Worm (Caenorhabditis elegans) whole organism, L4 larva: Measurements from ENCODE around the gene cnp-3.

Source experiments
- F44E2.7 ChIP-seq: fragments of 200-800 bp; sonication (Bioruptor generic); IDR thresholded peaks from 2 replicates; pipeline ENCODE4 v2.1.2; 2022; ENCODE audit warnings: missing genetic modification characterization, missing compliant biosample characterization
- T26A8.4 ChIP-seq: fragments of 200-800 bp; sonication (Bioruptor generic); IDR thresholded peaks from 2 replicates; pipeline ENCODE4 v1.3.6; 2022; ENCODE audit warnings: missing genetic modification characterization, missing compliant biosample characterization
- Y75B8A.6 ChIP-seq: fragments of 200-800 bp; sonication (Bioruptor generic); IDR thresholded peaks from 2 replicates; pipeline ENCODE4 v1.3.6; 2022; ENCODE audit warnings: missing genetic modification reagents, missing genetic modification characterization, missing compliant biosample characterization
- ZK337.2 ChIP-seq: fragments of 200-800 bp; sonication (Bioruptor generic); IDR thresholded peaks from 2 replicates; pipeline ENCODE4 v1.3.6; 2022; ENCODE audit warnings: missing genetic modification reagents, missing genetic modification characterization, missing compliant biosample characterization
- aha-1 ChIP-seq: fragments of 150-350 bp; peaks from one replicate; lab custom pipeline; 2014; ENCODE audit warnings: missing biosample characterization, missing genetic modification characterization
- attf-4 ChIP-seq: sonication (generic microtip); optimal IDR thresholded peaks from 3 replicates; lab custom pipeline; 2017; ENCODE audit warnings: missing biosample characterization, missing genetic modification characterization
- cey-2 ChIP-seq: sonication (generic microtip); optimal IDR thresholded peaks from 3 replicates; lab custom pipeline; 2017; ENCODE audit warnings: missing genetic modification characterization, mild to moderate bottlenecking, missing compliant biosample characterization, antibody characterized with exemption, borderline replicate concordance; ENCODE audit not compliant: insufficient read depth
- ctbp-1 ChIP-seq: fragments of 200-800 bp; sonication (Bioruptor generic); IDR thresholded peaks from 2 replicates; pipeline ENCODE4 v1.3.6; 2022; ENCODE audit warnings: missing genetic modification reagents, missing genetic modification characterization, missing compliant biosample characterization
- daf-12 ChIP-seq: fragments of 150-350 bp; optimal IDR thresholded peaks from 2 replicates; lab custom pipeline; 2014; ENCODE audit warnings: missing biosample characterization, missing genetic modification reagents, missing genetic modification characterization
- daf-16 ChIP-seq, 3 experiments: sonication (generic microtip); optimal IDR thresholded peaks; 2 replicates each; lab custom pipeline; 2016 to 2017; ENCODE audit warnings: missing genetic modification characterization in 3 of 3, missing genetic modification reagents in 3 of 3, mild to moderate bottlenecking in 2 of 3, missing compliant biosample characterization in 2 of 3, missing biosample characterization in 1 of 3, moderate library complexity in 1 of 3
- dmd-9 ChIP-seq: fragments of 200-800 bp; sonication (Bioruptor generic); IDR thresholded peaks from 2 replicates; pipeline ENCODE4 v1.3.6; 2022; ENCODE audit warnings: missing genetic modification reagents, missing genetic modification characterization, missing compliant biosample characterization
- duxl-1 ChIP-seq: sonication (generic microtip); optimal IDR thresholded peaks from 2 replicates; lab custom pipeline; 2016; ENCODE audit warnings: mild to moderate bottlenecking, missing genetic modification characterization, moderate library complexity, missing compliant biosample characterization; ENCODE audit not compliant: poor library complexity
- dve-1 ChIP-seq: sonication (generic microtip); optimal IDR thresholded peaks from 2 replicates; lab custom pipeline; 2017; ENCODE audit warnings: antibody characterized with exemption, mild to moderate bottlenecking, missing genetic modification characterization, missing compliant biosample characterization; ENCODE audit not compliant: insufficient read depth
- egl-27 ChIP-seq: sonication (generic microtip); optimal IDR thresholded peaks from 3 replicates; lab custom pipeline; 2017; ENCODE audit warnings: missing biosample characterization, missing genetic modification reagents, missing genetic modification characterization
- egl-43 ChIP-seq: fragments of 200-800 bp; sonication (Bioruptor generic); IDR thresholded peaks from 2 replicates; pipeline ENCODE4 v1.3.6; 2022; ENCODE audit warnings: missing genetic modification reagents, missing genetic modification characterization, missing compliant biosample characterization
- fos-1 ChIP-seq: fragments of 150-350 bp; optimal IDR thresholded peaks from 2 replicates; lab custom pipeline; 2014; ENCODE audit warnings: missing biosample characterization, missing genetic modification characterization
- hlh-11 ChIP-seq: fragments of 200-800 bp; sonication (Bioruptor generic); optimal IDR thresholded peaks from 2 replicates; lab custom pipeline; 2018; ENCODE audit warnings: mild to moderate bottlenecking, missing genetic modification characterization, missing compliant biosample characterization
- hlh-30 ChIP-seq: sonication (generic microtip); optimal IDR thresholded peaks from 2 replicates; lab custom pipeline; 2017; ENCODE audit warnings: antibody characterized with exemption, mild to moderate bottlenecking, missing genetic modification characterization, missing compliant biosample characterization; ENCODE audit not compliant: insufficient read depth
- jun-1 ChIP-seq: fragments of 150-350 bp; optimal IDR thresholded peaks from 2 replicates; lab custom pipeline; 2014; ENCODE audit warnings: missing biosample characterization, missing genetic modification reagents, missing genetic modification characterization
- lin-1 ChIP-seq: fragments of 200-800 bp; sonication (Bioruptor generic); IDR thresholded peaks from 2 replicates; pipeline ENCODE4 v1.3.6; 2022; ENCODE audit warnings: missing genetic modification reagents, missing genetic modification characterization, missing compliant biosample characterization
- lin-13 ChIP-seq: fragments of 150-350 bp; optimal IDR thresholded peaks from 2 replicates; lab custom pipeline; 2014; ENCODE audit warnings: missing biosample characterization, missing genetic modification reagents, missing genetic modification characterization
- lin-38 ChIP-seq: fragments of 200-800 bp; sonication (Bioruptor generic); IDR thresholded peaks from 2 replicates; pipeline ENCODE4 v1.3.6; 2022; ENCODE audit warnings: missing genetic modification reagents, missing genetic modification characterization, missing compliant biosample characterization
- lin-39 ChIP-seq: fragments of 150-350 bp; optimal IDR thresholded peaks from 2 replicates; lab custom pipeline; 2014; ENCODE audit warnings: missing biosample characterization, missing genetic modification reagents, missing genetic modification characterization
- mdl-1 ChIP-seq, 2 experiments: fragments of 150-350 bp in 1 of 2; sonication (generic microtip) in 1 of 2; optimal IDR thresholded peaks; 2 replicates each; lab custom pipeline; 2014 to 2017; ENCODE audit warnings: missing biosample characterization in 2 of 2, missing genetic modification characterization in 2 of 2
- mdt-29 ChIP-seq: fragments of 200-800 bp; sonication (Bioruptor generic); IDR thresholded peaks from 2 replicates; pipeline ENCODE4 v1.3.6; 2022; ENCODE audit warnings: missing genetic modification reagents, missing genetic modification characterization, missing compliant biosample characterization
- mep-1 ChIP-seq: fragments of 150-350 bp; sonication (generic microtip); optimal IDR thresholded peaks from 3 replicates; lab custom pipeline; 2014; ENCODE audit warnings: missing biosample characterization, missing genetic modification characterization
- mxl-2 ChIP-seq: fragments of 200-800 bp; sonication (Bioruptor generic); conservative IDR thresholded peaks from 2 replicates; pipeline ENCODE4 v1.3.6; 2022; ENCODE audit warnings: missing genetic modification reagents, missing genetic modification characterization, missing compliant biosample characterization
- nhr-10 ChIP-seq: fragments of 150-350 bp; optimal IDR thresholded peaks from 2 replicates; lab custom pipeline; 2014; ENCODE audit warnings: missing biosample characterization, missing genetic modification characterization
- nhr-11 ChIP-seq: fragments of 150-350 bp; optimal IDR thresholded peaks from 2 replicates; lab custom pipeline; 2014; ENCODE audit warnings: missing biosample characterization, missing genetic modification characterization
- nhr-111 ChIP-seq: fragments of 200-800 bp; sonication (Bioruptor generic); optimal IDR thresholded peaks from 2 replicates; lab custom pipeline; 2018; ENCODE audit warnings: mild to moderate bottlenecking, missing genetic modification characterization, missing compliant biosample characterization
- nhr-237 ChIP-seq: sonication (generic microtip); optimal IDR thresholded peaks from 2 replicates; lab custom pipeline; 2017; ENCODE audit warnings: missing biosample characterization, missing genetic modification characterization
- nhr-25 ChIP-seq: sonication (generic microtip); optimal IDR thresholded peaks from 2 replicates; lab custom pipeline; 2017; ENCODE audit warnings: missing genetic modification characterization, mild to moderate bottlenecking, missing compliant biosample characterization, antibody characterized with exemption, moderate library complexity, borderline replicate concordance; ENCODE audit not compliant: insufficient read depth
- nhr-28 ChIP-seq: fragments of 150-350 bp; optimal IDR thresholded peaks from 2 replicates; lab custom pipeline; 2014; ENCODE audit warnings: missing biosample characterization, missing genetic modification characterization
- nhr-48 ChIP-seq: sonication (generic microtip); optimal IDR thresholded peaks from 2 replicates; lab custom pipeline; 2016; ENCODE audit warnings: mild to moderate bottlenecking, missing genetic modification characterization, missing compliant biosample characterization
- nhr-6 ChIP-seq: fragments of 150-350 bp; optimal IDR thresholded peaks from 2 replicates; lab custom pipeline; 2014; ENCODE audit warnings: missing biosample characterization, missing genetic modification characterization
- pha-4 ChIP-seq, 2 experiments: fragments of 150-350 bp in 1 of 2; fragments of 200-800 bp in 1 of 2; sonication (Bioruptor generic) in 1 of 2; IDR thresholded peaks in 1 of 2; optimal IDR thresholded peaks in 1 of 2; 2 replicates each; pipeline versions ENCODE4 v1.3.6 to Lab custom; 2014 to 2022; ENCODE audit warnings: missing genetic modification characterization in 2 of 2, missing genetic modification reagents in 2 of 2, missing biosample characterization in 1 of 2, missing compliant biosample characterization in 1 of 2
- php-3 ChIP-seq: fragments of 200-800 bp; sonication (Bioruptor generic); IDR thresholded peaks from 2 replicates; pipeline ENCODE4 v1.3.6; 2022; ENCODE audit warnings: missing genetic modification reagents, missing genetic modification characterization, missing compliant biosample characterization
- saeg-2 ChIP-seq: fragments of 200-800 bp; sonication (Bioruptor generic); IDR thresholded peaks from 2 replicates; pipeline ENCODE4 v1.3.6; 2022; ENCODE audit warnings: missing genetic modification reagents, missing genetic modification characterization, missing compliant biosample characterization
- snpc-4 ChIP-seq: fragments of 150-350 bp; optimal IDR thresholded peaks from 2 replicates; lab custom pipeline; 2014; ENCODE audit warnings: missing biosample characterization, missing genetic modification characterization
- spr-1 ChIP-seq: sonication (generic microtip); optimal IDR thresholded peaks from 2 replicates; lab custom pipeline; 2016; ENCODE audit warnings: mild to moderate bottlenecking, missing genetic modification characterization, missing compliant biosample characterization
- spr-3 ChIP-seq: fragments of 200-800 bp; sonication (Bioruptor generic); optimal IDR thresholded peaks from 2 replicates; lab custom pipeline; 2018; ENCODE audit warnings: mild to moderate bottlenecking, missing genetic modification characterization, missing compliant biosample characterization
- tra-1 ChIP-seq: fragments of 200-800 bp; sonication (Bioruptor generic); IDR thresholded peaks from 2 replicates; pipeline ENCODE4 v1.3.6; 2022; ENCODE audit warnings: missing genetic modification reagents, missing genetic modification characterization, missing compliant biosample characterization
- unc-62 ChIP-seq, 3 experiments: fragments of 150-350 bp in 1 of 3; sonication (generic microtip); optimal IDR thresholded peaks in 2 of 3; peaks in 1 of 3; 1 replicate in 1 of 3; 2 replicates in 2 of 3; lab custom pipeline; 2014 to 2017; ENCODE audit warnings: missing biosample characterization in 3 of 3, missing genetic modification characterization in 3 of 3, missing genetic modification reagents in 3 of 3, missing genotype in 1 of 3
- zfp-3 ChIP-seq: fragments of 200-800 bp; sonication (Bioruptor generic); conservative IDR thresholded peaks from 2 replicates; pipeline ENCODE4 v1.3.6; 2022; ENCODE audit warnings: missing genetic modification reagents, missing genetic modification characterization, missing compliant biosample characterization
- ztf-7 ChIP-seq: fragments of 150-350 bp; optimal IDR thresholded peaks from 2 replicates; lab custom pipeline; 2014; ENCODE audit warnings: missing biosample characterization, missing genetic modification characterization

cnp-3 gene

ce11 chrX:17146545-17146944, 8.6 kb upstream of the cnp-3 start (continued):
- TF ChIP-seq nhr-111 (GFP tag; lab: Kevin White, UChicago) (no peak), mxl-2 (GFP tag; lab: Robert Waterston, UW) (no peak), spr-1 (tag; lab: Kevin White, UChicago) (no peak), unc-62 (GFP tag; optimal IDR thresholded peaks at IDR 0.05 in 1 of 2; lab: Kevin White, UChicago) (no peak), unc-62 (tag; optimal IDR thresholded peaks at IDR 0.05; lab: Kevin White, UChicago) (no peak), saeg-2 (GFP tag; lab: Robert Waterston, UW) (no peak), dve-1 (peak; percentile 9), tra-1 (GFP tag; lab: Robert Waterston, UW) (no peak)

ce11 chrX:17140447-17140846, 2.5 kb upstream of the cnp-3 start:
- TF ChIP-seq ztf-7 (tag; lab: Kevin White, UChicago): peak; percentile 43
- peak; percentile 21 for TF ChIP-seq hlh-11
- no peak for TF ChIP-seq nhr-10 (tag; lab: Kevin White, UChicago)
- no peak for TF ChIP-seq ZK337.2 (GFP tag; lab: Robert Waterston, UW)
- TF ChIP-seq lin-39 (tag; lab: Kevin White, UChicago): no peak
- TF ChIP-seq mep-1 (tag; lab: Kevin White, UChicago): peak; percentile 2
- no peak for TF ChIP-seq zfp-3 (GFP tag; lab: Robert Waterston, UW)
- TF ChIP-seq daf-12: no peak
- no peak for TF ChIP-seq daf-16 (GFP tag; optimal IDR thresholded peaks at IDR 0.05; lab: Kevin White, UChicago)
- TF ChIP-seq daf-16 (tag; optimal IDR thresholded peaks at IDR 0.05; lab: Kevin White, UChicago): peak; percentile 98
- no peak for TF ChIP-seq lin-1 (GFP tag; lab: Robert Waterston, UW)
- peak; percentile 58 for TF ChIP-seq nhr-28 (tag; lab: Kevin White, UChicago)
- TF ChIP-seq mdl-1 (tag; optimal IDR thresholded peaks at IDR 0.05; lab: Kevin White, UChicago): no peak
- peak; percentile 28 for TF ChIP-seq dve-1
- TF ChIP-seq nhr-111 (GFP tag; lab: Kevin White, UChicago): no peak
- TF ChIP-seq aha-1 (tag; lab: Kevin White, UChicago): peak; percentile 89
- no peak for TF ChIP-seq snpc-4 (tag; lab: Kevin White, UChicago)
- TF ChIP-seq php-3 (GFP tag; lab: Robert Waterston, UW): no peak
- peak; percentile 20 for TF ChIP-seq hlh-30 (tag; lab: Kevin White, UChicago)
- no peak for TF ChIP-seq F44E2.7 (GFP tag; lab: Robert Waterston, UW)

ce11 chrX:17139204-17139780, 1.4 kb upstream of the cnp-3 start:
- TF ChIP-seq dve-1 (peak; percentile 73), hlh-30 (tag; lab: Kevin White, UChicago) (peak; percentile 71), dmd-9 (GFP tag; lab: Robert Waterston, UW) (no peak), Y75B8A.6 (no peak), nhr-25 (no peak), jun-1 (tag; lab: Kevin White, UChicago) (no peak), nhr-6 (tag; lab: Kevin White, UChicago) (no peak), nhr-28 (tag; lab: Kevin White, UChicago) (peak; percentile 12), nhr-237 (no peak), egl-43 (GFP tag; lab: Robert Waterston, UW) (no peak), fos-1 (tag; lab: Kevin White, UChicago) (no peak), duxl-1 (tag; lab: Kevin White, UChicago) (peak; percentile 9), pha-4 (GFP tag; IDR thresholded peaks at IDR 0.05; lab: Robert Waterston, UW) (0 out of 2 replicates have a peak, but pooled peaks have one; percentile 21), pha-4 (tag; optimal IDR thresholded peaks at IDR 0.05; lab: Kevin White, UChicago) (no peak), spr-3 (GFP tag; lab: Kevin White, UChicago) (no peak), T26A8.4 (no peak), lin-13 (no peak), lin-38 (GFP tag; lab: Robert Waterston, UW) (no peak), nhr-11 (tag; lab: Kevin White, UChicago) (no peak), egl-27 (no peak), ctbp-1 (GFP tag; lab: Robert Waterston, UW) (no peak), lin-39 (tag; lab: Kevin White, UChicago) (no peak), ZK337.2 (GFP tag; lab: Robert Waterston, UW) (no peak), mdt-29 (GFP tag; lab: Robert Waterston, UW) (peak; percentile 82), attf-4 (tag; lab: Kevin White, UChicago) (no peak), nhr-48 (tag; lab: Kevin White, UChicago) (peak; percentile 38), cey-2 (tag; lab: Kevin White, UChicago) (no peak)
